Worm (Caenorhabditis elegans) whole organism, young adult: ENCODE results near the gene srh-264.

ENCODE experiments used
- F55B11.4 ChIP-seq: sonication (generic microtip); optimal IDR thresholded peaks from 2 replicates; lab custom pipeline; 2016; ENCODE audit warnings: missing compliant biosample characterization, missing genetic modification characterization, borderline replicate concordance; ENCODE audit not compliant: insufficient read depth
- aptf-3 ChIP-seq: fragments of 200-800 bp; sonication (Bioruptor generic); IDR thresholded peaks from 2 replicates; pipeline ENCODE4 v1.3.6; 2022; ENCODE audit warnings: missing genetic modification characterization, missing compliant biosample characterization
- dpl-1 ChIP-seq: fragments of 150-350 bp; optimal IDR thresholded peaks from 2 replicates; lab custom pipeline; 2014; ENCODE audit warnings: missing biosample characterization, missing genetic modification reagents, missing genetic modification characterization
- let-607 ChIP-seq, 2 experiments: fragments of 200-800 bp in 1 of 2; sonication (Bioruptor generic) in 1 of 2; sonication (generic microtip) in 1 of 2; optimal IDR thresholded peaks; 2 replicates each; lab custom pipeline; 2016 to 2018; ENCODE audit warnings: mild to moderate bottlenecking in 2 of 2, missing compliant biosample characterization in 2 of 2, missing genetic modification characterization in 2 of 2, moderate library complexity in 2 of 2, missing genotype in 1 of 2
- unc-62 ChIP-seq: fragments of 150-350 bp; optimal IDR thresholded peaks from 2 replicates; lab custom pipeline; 2014; ENCODE audit warnings: missing biosample characterization, missing genetic modification reagents, missing genetic modification characterization

DNA sequence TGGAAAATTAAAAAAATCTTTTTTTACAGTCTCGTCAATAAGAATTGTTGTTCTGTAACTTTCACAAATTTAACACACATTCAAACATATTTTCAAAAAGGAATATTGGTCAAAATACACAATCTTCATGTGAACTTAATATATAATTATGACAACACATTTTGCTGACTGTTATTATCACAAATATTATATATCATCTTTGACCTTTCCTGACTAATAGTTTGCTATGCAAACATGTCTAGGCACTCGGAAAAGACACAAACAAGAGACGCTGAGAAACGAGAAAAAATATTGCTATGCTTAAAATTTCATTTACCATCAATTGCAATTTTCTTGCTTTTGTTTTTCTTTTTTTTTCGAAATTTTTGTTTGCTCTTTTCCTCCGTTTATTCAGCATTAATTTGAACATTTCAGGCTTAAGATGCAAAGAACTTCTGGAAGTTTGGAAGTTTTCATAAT, 12.1 kb upstream of the srh-264 start, which contains the start of gene fbxa-135:
- no peak for TF ChIP-seq aptf-3 (GFP tag; lab: Robert Waterston, UW)
- TF ChIP-seq F55B11.4, result no peak
- no peak for TF ChIP-seq let-607 (tag; optimal IDR thresholded peaks at IDR 0.05; lab: Kevin White, UChicago)
- TF ChIP-seq dpl-1, result no peak
- TF ChIP-seq unc-62 (GFP tag; lab: Kevin White, UChicago), result no peak
